Worm (Caenorhabditis elegans) whole organism, L3 larva: ENCODE results near the gene ZK228.13.

Source experiments
- R02D3.7 ChIP-seq: fragments of 150-350 bp; optimal IDR thresholded peaks from 2 replicates; lab custom pipeline; 2014; ENCODE audit warnings: missing biosample characterization, missing genetic modification characterization
- ZK546.5 ChIP-seq: sonication (generic microtip); optimal IDR thresholded peaks from 2 replicates; lab custom pipeline; 2017; ENCODE audit warnings: missing biosample characterization, missing genetic modification characterization
- aly-2 ChIP-seq: fragments of 150-350 bp; optimal IDR thresholded peaks from 2 replicates; lab custom pipeline; 2014; ENCODE audit warnings: missing biosample characterization, missing genetic modification characterization
- ceh-82 ChIP-seq: fragments of 150-350 bp; optimal IDR thresholded peaks from 2 replicates; lab custom pipeline; 2014; ENCODE audit warnings: missing biosample characterization, missing genetic modification characterization
- ceh-9 ChIP-seq: sonication (generic microtip); optimal IDR thresholded peaks from 2 replicates; lab custom pipeline; 2018; ENCODE audit warnings: missing biosample characterization, missing genetic modification characterization
- daf-12 ChIP-seq: fragments of 150-350 bp; optimal IDR thresholded peaks from 2 replicates; lab custom pipeline; 2014; ENCODE audit warnings: missing biosample characterization, missing genetic modification reagents, missing genetic modification characterization
- egl-27 ChIP-seq: sonication (generic microtip); optimal IDR thresholded peaks from 4 replicates; lab custom pipeline; 2017; ENCODE audit warnings: missing biosample characterization, missing genetic modification reagents, missing genetic modification characterization
- egl-5 ChIP-seq: fragments of 150-350 bp; optimal IDR thresholded peaks from 2 replicates; lab custom pipeline; 2017; ENCODE audit warnings: missing biosample characterization, missing genetic modification reagents, missing genetic modification characterization, inconsistent platforms
- elt-1 ChIP-seq: fragments of 150-350 bp; optimal IDR thresholded peaks from 2 replicates; lab custom pipeline; 2014; ENCODE audit warnings: missing biosample characterization, missing genetic modification characterization
- fkh-10 ChIP-seq: sonication (generic microtip); optimal IDR thresholded peaks from 2 replicates; lab custom pipeline; 2017; ENCODE audit warnings: missing biosample characterization, missing genetic modification reagents, missing genetic modification characterization
- fkh-2 ChIP-seq: fragments of 150-350 bp; optimal IDR thresholded peaks from 2 replicates; lab custom pipeline; 2014; ENCODE audit warnings: missing biosample characterization, missing genetic modification reagents, missing genetic modification characterization
- lin-39 ChIP-seq: fragments of 150-350 bp; optimal IDR thresholded peaks from 2 replicates; lab custom pipeline; 2018; ENCODE audit warnings: missing biosample characterization, missing genetic modification reagents, missing genetic modification characterization
- lsy-12 ChIP-seq: sonication (generic microtip); optimal IDR thresholded peaks from 2 replicates; lab custom pipeline; 2016; ENCODE audit warnings: mild to moderate bottlenecking, missing genetic modification characterization, missing compliant biosample characterization
- mdl-1 ChIP-seq: fragments of 150-350 bp; optimal IDR thresholded peaks from 2 replicates; lab custom pipeline; 2014; ENCODE audit warnings: missing biosample characterization, missing genetic modification characterization
- mml-1 ChIP-seq: fragments of 150-350 bp; sonication (generic microtip); optimal IDR thresholded peaks from 3 replicates; lab custom pipeline; 2014; ENCODE audit warnings: missing biosample characterization, missing genetic modification characterization
- nhr-11 ChIP-seq: fragments of 150-350 bp; optimal IDR thresholded peaks from 2 replicates; lab custom pipeline; 2014; ENCODE audit warnings: missing biosample characterization, missing genetic modification characterization
- nhr-25 ChIP-seq: sonication (generic microtip); optimal IDR thresholded peaks from 2 replicates; lab custom pipeline; 2017; ENCODE audit warnings: missing biosample characterization, missing genetic modification characterization
- nhr-43 ChIP-seq: sonication (generic microtip); optimal IDR thresholded peaks from 2 replicates; lab custom pipeline; 2016; ENCODE audit warnings: mild to moderate bottlenecking, missing genetic modification characterization, missing compliant biosample characterization; ENCODE audit not compliant: poor library complexity, severe bottlenecking
- nhr-67 ChIP-seq: fragments of 150-350 bp; optimal IDR thresholded peaks from 2 replicates; lab custom pipeline; 2014; ENCODE audit warnings: missing biosample characterization, missing genetic modification characterization
- nhr-76 ChIP-seq: fragments of 150-350 bp; sonication (generic microtip); optimal IDR thresholded peaks from 5 replicates; lab custom pipeline; 2014; ENCODE audit warnings: missing biosample characterization, missing genetic modification characterization
- nhr-77 ChIP-seq: fragments of 150-350 bp; optimal IDR thresholded peaks from 2 replicates; lab custom pipeline; 2014; ENCODE audit warnings: missing biosample characterization, missing genetic modification characterization
- pqm-1 ChIP-seq: fragments of 150-350 bp; optimal IDR thresholded peaks from 2 replicates; lab custom pipeline; 2017; ENCODE audit warnings: missing biosample characterization, missing genetic modification characterization, inconsistent platforms
- skn-1 ChIP-seq: fragments of 150-350 bp; optimal IDR thresholded peaks from 2 replicates; lab custom pipeline; 2014; ENCODE audit warnings: missing biosample characterization, missing genetic modification characterization
- tbx-2 ChIP-seq: sonication (generic microtip); optimal IDR thresholded peaks from 2 replicates; lab custom pipeline; 2016; ENCODE audit warnings: mild to moderate bottlenecking, missing genetic modification characterization, missing compliant biosample characterization
- unc-62 ChIP-seq: fragments of 150-350 bp; sonication (generic microtip); optimal IDR thresholded peaks from 4 replicates; lab custom pipeline; 2014; ENCODE audit warnings: missing biosample characterization, missing genetic modification reagents, missing genetic modification characterization
- ztf-11 ChIP-seq: fragments of 150-350 bp; optimal IDR thresholded peaks from 2 replicates; lab custom pipeline; 2014; ENCODE audit warnings: missing biosample characterization, missing genetic modification characterization

ZK228.13 gene

DNA sequence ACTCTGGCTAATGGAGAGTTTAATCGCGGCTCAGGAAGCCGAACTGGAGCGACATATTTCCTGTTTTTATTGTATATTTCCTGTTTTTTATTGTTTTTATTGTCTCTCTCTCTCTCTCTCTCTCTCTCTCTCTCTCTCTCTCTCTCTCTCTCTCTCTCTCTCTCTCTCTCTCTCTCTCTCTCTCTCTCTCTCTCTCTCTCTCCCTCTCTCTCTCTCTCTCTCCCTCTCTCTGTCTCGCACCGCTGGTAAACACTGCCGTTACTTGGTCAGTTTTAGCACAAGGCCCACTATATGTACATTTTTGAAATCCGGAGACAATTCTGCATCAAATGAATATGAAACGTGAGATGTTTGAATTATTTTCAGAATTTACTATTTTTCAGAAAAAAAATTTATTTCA is 37.2 kb downstream of the ZK228.13 start:
- no peak for TF ChIP-seq nhr-43 (tag; lab: Kevin White, UChicago)
- TF ChIP-seq mml-1, result no peak
- TF ChIP-seq unc-62 (GFP tag; lab: Kevin White, UChicago), result no peak
- TF ChIP-seq elt-1, result no peak
- no peak for TF ChIP-seq lin-39 (tag; lab: Kevin White, UChicago)
- TF ChIP-seq tbx-2 (tag; lab: Kevin White, UChicago), result no peak
- TF ChIP-seq skn-1 (tag; lab: Kevin White, UChicago), result no peak
- no peak for TF ChIP-seq nhr-76
- TF ChIP-seq mdl-1 (tag; lab: Kevin White, UChicago), result no peak

DNA sequence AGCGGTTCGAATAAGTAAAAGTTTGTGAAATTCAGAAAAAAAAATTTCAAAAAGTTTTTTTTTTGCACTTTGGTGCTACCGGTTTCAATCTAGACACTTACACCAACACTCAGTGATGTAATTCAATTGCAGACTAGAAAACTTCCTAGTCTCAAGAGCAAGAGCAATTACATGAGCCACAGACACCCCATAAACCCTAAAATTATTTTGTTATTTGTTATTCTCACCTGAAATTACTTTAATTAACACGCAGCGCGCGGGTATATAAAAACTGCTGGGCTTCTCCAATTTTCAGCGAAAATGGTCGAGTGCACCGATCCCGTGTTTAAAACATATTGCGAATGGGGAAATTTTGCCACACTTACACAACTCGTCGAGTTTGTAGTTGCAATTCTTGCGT is 41.7 kb downstream of the ZK228.13 start, which contains the start of gene srw-83:
TSS of gene srw-83 (plus strand) at position 301 of the 400 bp plus-strand sequence.
- TF ChIP-seq fkh-10 (GFP tag; lab: Kevin White, UChicago) (no peak), pqm-1 (tag; lab: Kevin White, UChicago) (no peak), daf-12 (tag; lab: Kevin White, UChicago) (no peak), nhr-67 (tag; lab: Kevin White, UChicago) (no peak), ztf-11 (tag; lab: Kevin White, UChicago) (no peak)
- TF ChIP-seq, all 47 proteins: peak for 0

ce11 chrV:18425544-18425943 is 42.5 kb downstream of the ZK228.13 start, which contains the start of gene ZK262.19:
Gene ZK262.19, minus strand, starts transcription at chrV:18425644.
- TF ChIP-seq nhr-25 (tag; lab: Kevin White, UChicago) (no peak), fkh-10 (GFP tag; lab: Kevin White, UChicago) (no peak), fkh-2 (tag; lab: Kevin White, UChicago) (no peak), ceh-82 (tag; lab: Kevin White, UChicago) (no peak), ztf-11 (tag; lab: Kevin White, UChicago) (no peak), aly-2 (tag; lab: Kevin White, UChicago) (no peak), ceh-9 (tag; lab: Kevin White, UChicago) (no peak), nhr-11 (no peak), ZK546.5 (no peak), lsy-12 (tag; lab: Kevin White, UChicago) (no peak), nhr-77 (tag; lab: Kevin White, UChicago) (no peak), egl-5 (tag; lab: Kevin White, UChicago) (no peak)

DNA sequence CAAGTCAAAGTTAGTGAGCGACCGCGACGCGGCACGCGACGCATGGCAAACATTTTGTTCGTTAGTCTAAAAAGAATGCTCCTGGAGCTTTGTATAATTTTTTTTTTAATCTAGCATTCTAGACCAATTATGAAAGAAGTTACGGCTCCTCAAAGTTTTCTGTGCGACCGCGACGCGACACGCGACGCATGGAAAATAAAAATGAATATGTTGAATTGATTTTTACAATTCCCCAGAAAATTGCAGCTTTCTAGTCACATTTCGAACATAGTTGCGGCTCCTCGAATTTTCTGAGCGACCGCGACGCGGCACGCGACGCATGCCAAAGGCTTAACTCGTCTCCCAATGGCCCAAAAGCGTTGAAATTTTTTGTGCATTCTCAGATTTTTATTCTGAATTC is 43.5 kb downstream of the ZK228.13 start, which contains the start of gene ZK262.4:
TSS of gene ZK262.4 (minus strand) at position 101 of the 400 bp plus-strand sequence.
- TF ChIP-seq ceh-9 (tag; lab: Kevin White, UChicago) (no peak), fkh-10 (GFP tag; lab: Kevin White, UChicago) (no peak), aly-2 (tag; lab: Kevin White, UChicago) (no peak), R02D3.7 (tag; lab: Kevin White, UChicago) (no peak), lin-39 (tag; lab: Kevin White, UChicago) (no peak), daf-12 (tag; lab: Kevin White, UChicago) (no peak), nhr-43 (tag; lab: Kevin White, UChicago) (no peak)
- TF ChIP-seq, all 47 proteins: peak for 0

- TF ChIP-seq pqm-1 (tag; lab: Kevin White, UChicago) (no peak), lin-39 (tag; lab: Kevin White, UChicago) (no peak), nhr-25 (tag; lab: Kevin White, UChicago) (no peak), nhr-67 (tag; lab: Kevin White, UChicago) (no peak), tbx-2 (tag; lab: Kevin White, UChicago) (no peak), egl-27 (tag; lab: Kevin White, UChicago) (no peak), nhr-43 (tag; lab: Kevin White, UChicago) (no peak)
Observed at ce11 chrV:18420797-18421196, 47.2 kb downstream of the ZK228.13 start, which contains the start of gene srj-26. Gene srj-26, plus strand, starts transcription at chrV:18421097.
